Worm (Caenorhabditis elegans): Measurements from ENCODE around the gene BE10.4.
A peak's percentile ranks its signal among the peaks of the same experiment; 100 is the strongest.

The BE10.4 gene

DNA sequence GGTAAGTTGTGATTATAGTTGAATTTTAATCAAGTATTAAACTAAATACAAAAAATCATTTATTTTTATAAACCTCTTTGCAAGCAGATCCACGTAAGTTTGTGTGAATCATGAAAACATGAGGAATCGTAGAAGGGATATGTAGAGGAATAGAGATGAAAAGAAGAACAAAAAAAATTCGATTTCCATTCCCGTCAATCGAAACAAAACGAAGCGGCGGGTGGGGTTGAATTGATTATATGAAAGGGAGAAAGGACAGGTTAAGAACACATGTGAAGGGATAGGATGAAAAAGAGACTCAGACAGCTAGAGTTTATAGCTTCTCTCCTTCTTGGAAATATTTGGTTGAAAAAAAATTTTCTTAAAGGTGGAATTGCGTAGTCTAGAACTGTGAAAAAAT is 46.8 kb downstream of the BE10.4 start (continued):
- TF ChIP-seq isw-1 (GFP tag; IDR thresholded peaks at IDR 0.05) (no peak), mef-2 (tag; optimal IDR thresholded peaks at IDR 0.05) (no peak), dpl-1 (GFP tag; optimal IDR thresholded peaks at IDR 0.05) (peak in 1 of 3 experiments; percentile 7), nhr-90 (tag; optimal IDR thresholded peaks at IDR 0.05; ENCODE audit: poor library complexity) (no peak), aly-2 (tag; optimal IDR thresholded peaks at IDR 0.05) (no peak), elt-3 (tag; optimal IDR thresholded peaks at IDR 0.05) (peak in 1 of 6 experiments; percentile 16), fkh-4 (tag; optimal IDR thresholded peaks at IDR 0.05; ENCODE audit: borderline replicate concordance) (no peak), hlh-17 (GFP tag; optimal IDR thresholded peaks at IDR 0.05; ENCODE audit: borderline replicate concordance) (no peak)

DNA sequence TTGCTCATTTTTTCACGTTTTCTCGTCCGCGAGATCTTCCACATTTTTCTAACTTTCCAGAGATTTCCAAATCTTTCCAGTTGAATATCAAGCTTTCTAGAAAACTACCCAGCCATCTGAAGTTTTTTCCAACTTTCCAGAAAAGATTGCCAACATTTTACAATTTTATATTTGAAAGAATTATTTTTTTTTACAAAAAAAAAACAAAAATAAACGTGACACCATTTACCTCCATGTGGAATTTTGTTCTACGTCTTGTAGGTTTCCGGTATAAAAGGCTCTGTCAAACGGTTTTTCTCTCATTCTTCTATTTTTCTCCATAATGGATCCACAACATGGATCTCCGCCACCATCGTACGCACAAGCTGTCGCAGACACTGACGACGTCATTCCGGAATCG is 51.4 kb downstream of the BE10.4 start, which contains the start of gene Y37D8A.8:
Gene Y37D8A.8, plus strand, starts transcription at position 301 of the 400 bp plus-strand sequence.
- TF ChIP-seq unc-62 (GFP tag; optimal IDR thresholded peaks at IDR 0.05) (no peak), lin-15B (tag; optimal IDR thresholded peaks at IDR 0.05) (no peak), snu-23 (GFP tag; optimal IDR thresholded peaks at IDR 0.05) (no peak), nhr-28 (tag; optimal IDR thresholded peaks at IDR 0.05) (no peak), nhr-85 (tag) (no peak), pax-3 (tag; optimal IDR thresholded peaks at IDR 0.05) (no peak), egl-13 (tag; optimal IDR thresholded peaks at IDR 0.05) (no peak), swsn-7 (tag; optimal IDR thresholded peaks at IDR 0.05) (no peak), egl-27 (tag; optimal IDR thresholded peaks at IDR 0.05) (no peak), pag-3 (tag; optimal IDR thresholded peaks at IDR 0.05; ENCODE audit: borderline replicate concordance, insufficient read depth) (no peak), hlh-4 (tag; optimal IDR thresholded peaks at IDR 0.05) (no peak), mab-9 (GFP tag; IDR thresholded peaks at IDR 0.05) (no peak), fos-1 (tag; optimal IDR thresholded peaks at IDR 0.05) (no peak), nhr-76 (tag; optimal IDR thresholded peaks at IDR 0.05) (no peak), nhr-12 (tag; optimal IDR thresholded peaks at IDR 0.05) (no peak), hlh-17 (GFP tag; optimal IDR thresholded peaks at IDR 0.05; ENCODE audit: borderline replicate concordance) (no peak), tlp-1 (tag; optimal IDR thresholded peaks at IDR 0.05) (no peak), snpc-4 (tag; optimal IDR thresholded peaks at IDR 0.05) (no peak), nhr-19 (GFP tag; conservative IDR thresholded peaks at IDR 0.05) (no peak)

Measured in whole organism, L1 larva.